Fruit fly (Drosophila melanogaster): Measurements from ENCODE around the gene CG42526.

The CG42526 gene

DNA sequence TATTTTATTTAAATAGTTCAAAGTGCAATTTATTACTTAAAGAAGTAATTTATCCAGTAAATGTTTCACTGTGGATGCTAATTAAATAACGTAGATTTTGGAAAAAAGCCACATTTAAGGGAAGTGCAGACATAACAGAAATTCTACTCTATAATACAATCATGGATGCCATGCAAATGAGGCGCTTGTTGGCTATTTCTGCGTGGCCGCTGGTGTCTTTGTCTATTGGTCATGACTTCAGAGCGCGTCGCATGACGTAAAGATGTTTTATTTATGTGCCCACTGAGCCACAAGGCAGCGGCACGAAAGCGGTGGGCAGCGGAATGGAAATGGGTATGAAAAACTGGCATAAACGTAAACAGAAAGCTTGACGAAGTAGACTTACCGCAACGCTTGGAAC lies 9.4 kb downstream of the CG42526 start:
- peak; percentile 51; the same call in 1 of the 2 replicates for TF ChIP-seq CG32121 (GFP tag; IDR thresholded peaks at IDR 0.05)
- TF ChIP-seq fd96Ca (GFP tag; IDR thresholded peaks at IDR 0.05): no peak
- no peak for TF ChIP-seq EcR (GFP tag; optimal IDR thresholded peaks at IDR 0.05)
- TF ChIP-seq CG15710 (tag; optimal IDR thresholded peaks at IDR 0.05): no peak
- no peak for TF ChIP-seq rn (GFP tag; IDR thresholded peaks at IDR 0.05)
- TF ChIP-seq CG34367 (tag; optimal IDR thresholded peaks at IDR 0.05): no peak
- peak; percentile 50; the same call in 1 of the 3 replicates for TF ChIP-seq CG4496 (GFP tag; IDR thresholded peaks at IDR 0.05)
- TF ChIP-seq D1 (tag; optimal IDR thresholded peaks at IDR 0.05): no peak
- no peak for TF ChIP-seq Snoo (tag; optimal IDR thresholded peaks at IDR 0.05)
- peak; percentile 32 for TF ChIP-seq CG8301 (tag; optimal IDR thresholded peaks at IDR 0.05)
- TF ChIP-seq CG14655 (GFP tag; optimal IDR thresholded peaks at IDR 0.05): peak; percentile 34
- no peak for TF ChIP-seq CG12605 (GFP tag; IDR thresholded peaks at IDR 0.05)
- no peak for TF ChIP-seq CG8159 (tag; optimal IDR thresholded peaks at IDR 0.05)
- TF ChIP-seq Ets98B (GFP tag; IDR thresholded peaks at IDR 0.05): peak; percentile 63
- no peak for TF ChIP-seq gl (tag; optimal IDR thresholded peaks at IDR 0.05)
- TF ChIP-seq CG9948 (tag; optimal IDR thresholded peaks at IDR 0.05): no peak

DNA sequence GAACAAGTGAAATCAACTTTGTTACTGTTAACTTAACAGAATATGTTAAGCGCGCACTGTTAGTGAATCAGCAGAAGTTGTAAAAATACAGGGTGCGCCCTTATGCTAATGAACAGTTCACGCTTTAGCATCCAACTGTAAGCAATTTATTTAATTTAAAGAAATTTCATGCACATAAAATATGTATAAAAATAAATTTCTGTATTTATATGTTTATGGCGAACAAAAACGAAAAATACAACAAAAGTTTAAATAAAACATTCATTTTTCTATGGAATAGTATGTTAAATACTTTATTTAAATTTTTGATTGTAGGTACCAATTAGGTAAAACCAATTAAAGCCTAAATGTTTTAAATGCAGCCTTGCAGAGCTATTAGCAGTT lies 10.7 kb downstream of the CG42526 start:
- TF ChIP-seq CG8159 (tag; optimal IDR thresholded peaks at IDR 0.05): peak; percentile 9
- peak; percentile 42 for TF ChIP-seq CG14655 (GFP tag; optimal IDR thresholded peaks at IDR 0.05)
- TF ChIP-seq CG13204 (GFP tag; optimal IDR thresholded peaks at IDR 0.05): no peak
- 0 out of 2 replicates have a peak, but pooled peaks have one; percentile 29 for TF ChIP-seq CG12605 (GFP tag; IDR thresholded peaks at IDR 0.05)
- no peak for TF ChIP-seq Pif1B (GFP tag; optimal IDR thresholded peaks at IDR 0.05)
- TF ChIP-seq CG4496 (GFP tag; IDR thresholded peaks at IDR 0.05): peak; percentile 43; the same call in 1 of the 3 replicates
- no peak for TF ChIP-seq CG10348 (GFP tag; IDR thresholded peaks at IDR 0.05)
- TF ChIP-seq CG8301 (tag; optimal IDR thresholded peaks at IDR 0.05): peak; percentile 49
- peak; percentile 9 for TF ChIP-seq CG15710 (tag; optimal IDR thresholded peaks at IDR 0.05)
- peak; percentile 58 for TF ChIP-seq CG17806 (tag; optimal IDR thresholded peaks at IDR 0.05)
- TF ChIP-seq EcR (GFP tag; optimal IDR thresholded peaks at IDR 0.05): no peak
- TF ChIP-seq CG32121 (GFP tag; IDR thresholded peaks at IDR 0.05): 0 out of 2 replicates have a peak, but pooled peaks have one; percentile 26
- TF ChIP-seq fd96Ca (GFP tag; IDR thresholded peaks at IDR 0.05): no peak
- peak; percentile 4 for TF ChIP-seq D1 (tag; optimal IDR thresholded peaks at IDR 0.05)
- peak; percentile 57; the same call in 1 of the 2 replicates for TF ChIP-seq Ets98B (GFP tag; IDR thresholded peaks at IDR 0.05)
- no peak for TF ChIP-seq rn (GFP tag; IDR thresholded peaks at IDR 0.05)
- no peak for TF ChIP-seq gl (tag; optimal IDR thresholded peaks at IDR 0.05)
- peak; percentile 24 for TF ChIP-seq Snoo (tag; optimal IDR thresholded peaks at IDR 0.05)
- TF ChIP-seq CG9948 (tag; optimal IDR thresholded peaks at IDR 0.05): peak; percentile 12
- TF ChIP-seq CG34367 (tag; optimal IDR thresholded peaks at IDR 0.05): no peak
- TF ChIP-seq Pif1A (GFP tag; optimal IDR thresholded peaks at IDR 0.05): peak; percentile 35

DNA sequence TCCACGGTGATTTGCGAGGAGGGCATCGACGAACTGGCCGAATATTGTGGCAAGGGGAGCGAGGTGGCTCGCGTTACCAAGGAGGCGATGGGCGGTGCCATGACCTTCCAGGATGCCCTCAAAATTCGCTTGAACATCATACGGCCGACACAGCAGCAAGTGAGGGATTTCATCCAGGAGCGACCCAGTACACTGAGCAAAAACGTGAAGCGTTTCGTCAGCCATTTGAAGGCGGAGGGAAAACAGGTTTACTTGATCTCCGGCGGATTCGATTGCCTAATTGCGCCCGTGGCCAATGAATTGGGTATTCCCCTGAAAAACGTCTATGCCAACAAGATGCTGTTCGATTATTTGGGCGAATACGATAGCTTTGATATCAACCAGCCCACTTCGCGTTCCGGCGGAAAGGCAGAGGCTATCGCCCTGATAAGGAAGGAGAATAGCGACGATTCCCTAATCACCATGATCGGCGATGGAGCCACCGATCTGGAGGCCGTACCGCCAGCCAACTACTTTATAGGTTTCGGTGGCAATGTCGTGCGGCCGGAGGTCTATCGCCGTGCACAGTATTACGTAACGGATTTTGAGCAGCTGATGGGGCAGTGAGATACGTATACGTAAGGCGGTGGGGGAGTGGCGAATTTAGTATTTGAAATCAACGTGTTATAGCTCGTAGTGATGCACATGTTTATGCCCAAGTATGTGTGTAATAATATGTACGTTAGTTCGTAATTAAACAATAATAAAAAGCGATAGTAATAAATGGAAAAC lies 11.3 kb downstream of the CG42526 start:
- no peak for TF ChIP-seq CG17806 (tag; optimal IDR thresholded peaks at IDR 0.05)
- no peak for TF ChIP-seq CG4496 (GFP tag; IDR thresholded peaks at IDR 0.05)
- no peak for TF ChIP-seq CG14655 (GFP tag; optimal IDR thresholded peaks at IDR 0.05)
- TF ChIP-seq CG9948 (tag; optimal IDR thresholded peaks at IDR 0.05): no peak
- no peak for TF ChIP-seq CG34367 (tag; optimal IDR thresholded peaks at IDR 0.05)
- TF ChIP-seq gl (tag; optimal IDR thresholded peaks at IDR 0.05): no peak
- TF ChIP-seq EcR (GFP tag; optimal IDR thresholded peaks at IDR 0.05): no peak
- no peak for TF ChIP-seq Ets98B (GFP tag; IDR thresholded peaks at IDR 0.05)
- TF ChIP-seq fd96Ca (GFP tag; IDR thresholded peaks at IDR 0.05): no peak
- TF ChIP-seq CG8159 (tag; optimal IDR thresholded peaks at IDR 0.05): no peak
- no peak for TF ChIP-seq CG12605 (GFP tag; IDR thresholded peaks at IDR 0.05)
- TF ChIP-seq Pif1A (GFP tag; optimal IDR thresholded peaks at IDR 0.05): no peak
- TF ChIP-seq CG13204 (GFP tag; optimal IDR thresholded peaks at IDR 0.05): no peak
- TF ChIP-seq CG32121 (GFP tag; IDR thresholded peaks at IDR 0.05): no peak
- no peak for TF ChIP-seq CG10348 (GFP tag; IDR thresholded peaks at IDR 0.05)
- TF ChIP-seq Pif1B (GFP tag; optimal IDR thresholded peaks at IDR 0.05): no peak
- TF ChIP-seq CG15710 (tag; optimal IDR thresholded peaks at IDR 0.05): no peak
- no peak for TF ChIP-seq D1 (tag; optimal IDR thresholded peaks at IDR 0.05)
- TF ChIP-seq rn (GFP tag; IDR thresholded peaks at IDR 0.05): no peak
- no peak for TF ChIP-seq Snoo (tag; optimal IDR thresholded peaks at IDR 0.05)

DNA sequence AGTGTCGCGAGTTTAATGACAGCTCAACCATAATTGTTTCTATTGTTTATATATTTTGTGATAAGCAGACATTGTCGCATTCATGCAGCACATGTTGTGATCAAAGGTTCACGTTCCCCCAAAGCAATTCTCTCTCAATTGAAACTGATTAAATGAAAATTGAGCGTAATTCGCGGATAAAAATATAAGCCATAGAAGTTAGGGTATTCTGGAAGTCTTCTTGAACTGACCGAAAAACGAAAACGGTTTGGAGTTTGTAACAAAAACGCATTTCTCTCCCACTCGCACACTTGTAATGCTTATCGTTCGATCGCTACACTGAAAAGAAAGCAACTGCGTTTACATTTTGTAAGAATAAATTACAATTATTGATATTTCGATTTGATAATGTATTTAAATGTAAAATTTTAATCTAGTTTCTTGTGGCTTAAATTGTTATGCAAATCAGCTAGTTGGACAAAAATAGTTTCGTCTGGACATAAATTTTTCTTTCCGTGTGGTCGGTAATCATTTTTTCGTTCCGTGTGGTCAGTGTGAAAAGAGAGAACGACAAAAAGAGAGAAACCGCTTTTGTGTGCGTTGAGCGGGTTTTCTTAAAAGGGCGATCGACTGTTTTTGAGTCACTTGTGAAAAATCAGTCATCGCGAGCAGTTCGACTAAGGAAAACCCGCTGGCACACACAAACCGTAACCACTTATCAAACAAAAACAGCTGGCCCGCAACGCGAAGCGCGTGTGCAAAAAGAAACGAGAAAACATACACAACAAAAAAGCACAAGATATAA lies 12.4 kb downstream of the CG42526 start, which contains the start of gene aay:
aay (plus strand) TSS at position 618 of the 784 bp plus-strand sequence.
- TF ChIP-seq CG12605 (GFP tag; IDR thresholded peaks at IDR 0.05): peak; percentile 98
- TF ChIP-seq CG17806 (tag; optimal IDR thresholded peaks at IDR 0.05): peak; percentile 99
- peak; percentile 95 for TF ChIP-seq fd96Ca (GFP tag; IDR thresholded peaks at IDR 0.05)
- TF ChIP-seq CG4496 (GFP tag; IDR thresholded peaks at IDR 0.05): peak; percentile 98
- TF ChIP-seq CG13204 (GFP tag; optimal IDR thresholded peaks at IDR 0.05): peak; percentile 91
- peak; percentile 99 for TF ChIP-seq CG8159 (tag; optimal IDR thresholded peaks at IDR 0.05)
- TF ChIP-seq CG34367 (tag; optimal IDR thresholded peaks at IDR 0.05): peak; percentile 97
- TF ChIP-seq Snoo (tag; optimal IDR thresholded peaks at IDR 0.05): peak; percentile 99
- TF ChIP-seq Pif1B (GFP tag; optimal IDR thresholded peaks at IDR 0.05): peak; percentile 99
- peak; percentile 87 for TF ChIP-seq EcR (GFP tag; optimal IDR thresholded peaks at IDR 0.05)
- TF ChIP-seq CG14655 (GFP tag; optimal IDR thresholded peaks at IDR 0.05): peak; percentile 97
- TF ChIP-seq Ets98B (GFP tag; IDR thresholded peaks at IDR 0.05): peak; percentile 98
- peak; percentile 99 for TF ChIP-seq Pif1A (GFP tag; optimal IDR thresholded peaks at IDR 0.05)
- peak; percentile 87 for TF ChIP-seq CG10348 (GFP tag; IDR thresholded peaks at IDR 0.05)
- peak; percentile 95 for TF ChIP-seq rn (GFP tag; IDR thresholded peaks at IDR 0.05)
- peak; percentile 94 for TF ChIP-seq gl (tag; optimal IDR thresholded peaks at IDR 0.05)
- TF ChIP-seq D1 (tag; optimal IDR thresholded peaks at IDR 0.05): peak; percentile 98
- TF ChIP-seq CG32121 (GFP tag; IDR thresholded peaks at IDR 0.05): peak; percentile 98
- peak; percentile 97 for TF ChIP-seq CG8301 (tag; optimal IDR thresholded peaks at IDR 0.05)
- TF ChIP-seq CG15710 (tag; optimal IDR thresholded peaks at IDR 0.05): peak; percentile 98
- peak; percentile 98 for TF ChIP-seq CG9948 (tag; optimal IDR thresholded peaks at IDR 0.05)

Measured in whole organism, pupa.